Worm (Caenorhabditis elegans) whole organism, late embryonic: Measurements from ENCODE around the gene vha-2.

Source experiments
- C08G9.2 ChIP-seq: sonication (generic microtip); optimal IDR thresholded peaks from 2 replicates; lab custom pipeline; 2016; ENCODE audit warnings: mild to moderate bottlenecking, missing genetic modification characterization, moderate library complexity, missing compliant biosample characterization
- C38D4.7 ChIP-seq: fragments of 200-800 bp; sonication (Bioruptor generic); optimal IDR thresholded peaks from 2 replicates; lab custom pipeline; 2018; ENCODE audit warnings: mild to moderate bottlenecking, missing genetic modification characterization, moderate library complexity, missing compliant biosample characterization
- K09A11.1 ChIP-seq: sonication (generic microtip); optimal IDR thresholded peaks from 2 replicates; lab custom pipeline; 2017; ENCODE audit warnings: antibody characterized with exemption, mild to moderate bottlenecking, missing genetic modification characterization, missing compliant biosample characterization; ENCODE audit not compliant: insufficient read depth
- T23F11.4 ChIP-seq: fragments of 200-800 bp; sonication (Bioruptor generic); optimal IDR thresholded peaks from 2 replicates; lab custom pipeline; 2018; ENCODE audit warnings: mild to moderate bottlenecking, missing genetic modification characterization, missing compliant biosample characterization
- ahr-1 ChIP-seq: sonication (generic microtip); optimal IDR thresholded peaks from 2 replicates; lab custom pipeline; 2016; ENCODE audit warnings: missing genetic modification characterization, missing compliant biosample characterization
- ama-1 ChIP-seq: fragments of 150-350 bp; optimal IDR thresholded peaks from 2 replicates; lab custom pipeline; 2014
- ceh-14 ChIP-seq: sonication (generic microtip); optimal IDR thresholded peaks from 2 replicates; lab custom pipeline; 2016; ENCODE audit warnings: missing genotype, missing genetic modification characterization, missing compliant biosample characterization
- ceh-2 ChIP-seq: sonication (generic microtip); optimal IDR thresholded peaks from 2 replicates; lab custom pipeline; 2016; ENCODE audit warnings: missing genotype, missing genetic modification characterization, missing compliant biosample characterization
- ceh-22 ChIP-seq: sonication (generic microtip); optimal IDR thresholded peaks from 2 replicates; lab custom pipeline; 2017; ENCODE audit warnings: missing biosample characterization, missing genetic modification characterization
- ceh-24 ChIP-seq: sonication (generic microtip); optimal IDR thresholded peaks from 2 replicates; lab custom pipeline; 2016; ENCODE audit warnings: mild to moderate bottlenecking, missing genetic modification characterization, missing compliant biosample characterization
- ceh-30 ChIP-seq: fragments of 150-350 bp; optimal IDR thresholded peaks from 2 replicates; lab custom pipeline; 2014; ENCODE audit warnings: missing biosample characterization, missing genetic modification characterization
- ceh-31 ChIP-seq: sonication (generic microtip); optimal IDR thresholded peaks from 2 replicates; lab custom pipeline; 2016; ENCODE audit warnings: missing genetic modification characterization, missing compliant biosample characterization
- ceh-34 ChIP-seq: sonication (generic microtip); optimal IDR thresholded peaks from 2 replicates; lab custom pipeline; 2016; ENCODE audit warnings: mild to moderate bottlenecking, missing genetic modification characterization, missing compliant biosample characterization
- ceh-45 ChIP-seq: fragments of 200-800 bp; sonication (Bioruptor generic); IDR thresholded peaks from 2 replicates; pipeline ENCODE4 v1.3.6; 2022; ENCODE audit warnings: missing genetic modification reagents, missing genetic modification characterization, missing compliant biosample characterization
- ceh-48 ChIP-seq: sonication (generic microtip); optimal IDR thresholded peaks from 2 replicates; lab custom pipeline; 2016; ENCODE audit warnings: missing genetic modification characterization, inconsistent platforms, missing compliant biosample characterization
- ceh-6 ChIP-seq: fragments of 200-800 bp; sonication (Bioruptor generic); optimal IDR thresholded peaks from 2 replicates; lab custom pipeline; 2018; ENCODE audit warnings: mild to moderate bottlenecking, missing genetic modification characterization, missing compliant biosample characterization
- ceh-9 ChIP-seq: sonication (generic microtip); optimal IDR thresholded peaks from 2 replicates; lab custom pipeline; 2016; ENCODE audit warnings: mild to moderate bottlenecking, missing genetic modification characterization, inconsistent platforms, missing compliant biosample characterization
- dmd-4 ChIP-seq: sonication (generic microtip); optimal IDR thresholded peaks from 2 replicates; lab custom pipeline; 2016; ENCODE audit warnings: borderline replicate concordance, missing genetic modification characterization, missing compliant biosample characterization
- dve-1 ChIP-seq: sonication (generic microtip); optimal IDR thresholded peaks from 2 replicates; lab custom pipeline; 2017; ENCODE audit warnings: antibody characterized with exemption, mild to moderate bottlenecking, missing genetic modification characterization, missing compliant biosample characterization
- elt-2 ChIP-seq: sonication (generic microtip); optimal IDR thresholded peaks from 2 replicates; lab custom pipeline; 2016; ENCODE audit warnings: missing genetic modification reagents, missing genetic modification characterization, missing compliant biosample characterization
- ets-4 ChIP-seq: sonication (generic microtip); optimal IDR thresholded peaks from 2 replicates; lab custom pipeline; 2016; ENCODE audit warnings: missing genetic modification characterization, missing compliant biosample characterization
- fax-1 ChIP-seq: sonication (generic microtip); optimal IDR thresholded peaks from 2 replicates; lab custom pipeline; 2016; ENCODE audit warnings: missing genotype, missing genetic modification characterization, missing compliant biosample characterization
- fkh-10 ChIP-seq: fragments of 150-350 bp; optimal IDR thresholded peaks from 2 replicates; lab custom pipeline; 2014; ENCODE audit warnings: missing biosample characterization, missing genetic modification reagents, missing genetic modification characterization
- fkh-6 ChIP-seq: sonication (generic microtip); optimal IDR thresholded peaks from 2 replicates; lab custom pipeline; 2016; ENCODE audit warnings: missing genetic modification characterization, missing compliant biosample characterization
- gmeb-2 ChIP-seq: sonication (generic microtip); optimal IDR thresholded peaks from 2 replicates; lab custom pipeline; 2016; ENCODE audit warnings: missing genetic modification characterization, inconsistent platforms, missing compliant biosample characterization
- hlh-15 ChIP-seq: sonication (generic microtip); optimal IDR thresholded peaks from 2 replicates; lab custom pipeline; 2016; ENCODE audit warnings: missing genetic modification characterization, missing compliant biosample characterization
- hlh-30 ChIP-seq: sonication (generic microtip); optimal IDR thresholded peaks from 2 replicates; lab custom pipeline; 2017; ENCODE audit warnings: antibody characterized with exemption, missing genetic modification characterization, missing compliant biosample characterization; ENCODE audit not compliant: insufficient read depth
- hlh-8 ChIP-seq: sonication (generic microtip); optimal IDR thresholded peaks from 2 replicates; lab custom pipeline; 2016; ENCODE audit warnings: missing genotype, missing genetic modification characterization, missing compliant biosample characterization
- lim-6 ChIP-seq: sonication (generic microtip); optimal IDR thresholded peaks from 2 replicates; lab custom pipeline; 2016; ENCODE audit warnings: missing genetic modification characterization, missing compliant biosample characterization
- lin-11 ChIP-seq: fragments of 200-800 bp; sonication (Bioruptor generic); optimal IDR thresholded peaks from 2 replicates; lab custom pipeline; 2018; ENCODE audit warnings: mild to moderate bottlenecking, missing genetic modification characterization, missing compliant biosample characterization
- madf-2 ChIP-seq: sonication (generic microtip); optimal IDR thresholded peaks from 2 replicates; lab custom pipeline; 2017; ENCODE audit warnings: missing genetic modification characterization, missing compliant biosample characterization
- nfya-1 ChIP-seq: sonication (generic microtip); optimal IDR thresholded peaks from 2 replicates; lab custom pipeline; 2017; ENCODE audit warnings: missing genetic modification characterization, mild to moderate bottlenecking, missing compliant biosample characterization, antibody characterized with exemption, moderate library complexity
- nhr-11 ChIP-seq: fragments of 150-350 bp; optimal IDR thresholded peaks from 2 replicates; lab custom pipeline; 2014; ENCODE audit warnings: missing biosample characterization, missing genetic modification characterization
- odd-2 ChIP-seq: sonication (generic microtip); optimal IDR thresholded peaks from 2 replicates; lab custom pipeline; 2017; ENCODE audit warnings: antibody characterized with exemption, mild to moderate bottlenecking, missing genetic modification characterization, missing compliant biosample characterization
- pat-9 ChIP-seq: fragments of 200-800 bp; sonication (Bioruptor generic); optimal IDR thresholded peaks from 2 replicates; lab custom pipeline; 2018; ENCODE audit warnings: mild to moderate bottlenecking, missing genetic modification characterization, moderate library complexity, missing compliant biosample characterization
- pha-2 ChIP-seq: sonication (generic microtip); optimal IDR thresholded peaks from 2 replicates; lab custom pipeline; 2017; ENCODE audit warnings: mild to moderate bottlenecking, missing genetic modification characterization, missing compliant biosample characterization
- pha-4 ChIP-seq: fragments of 150-350 bp; optimal IDR thresholded peaks from 2 replicates; lab custom pipeline; 2018; ENCODE audit warnings: missing biosample characterization, missing genetic modification reagents, missing genetic modification characterization
- pqm-1 ChIP-seq: sonication (generic microtip); optimal IDR thresholded peaks from 2 replicates; lab custom pipeline; 2016; ENCODE audit warnings: missing genetic modification characterization, missing compliant biosample characterization
- rnt-1 ChIP-seq: sonication (generic microtip); optimal IDR thresholded peaks from 2 replicates; lab custom pipeline; 2016; ENCODE audit warnings: missing genetic modification characterization, missing compliant biosample characterization
- sox-2 ChIP-seq: fragments of 200-800 bp; sonication (Bioruptor generic); IDR thresholded peaks from 2 replicates; pipeline ENCODE4 v1.3.6; 2022; ENCODE audit warnings: missing genetic modification reagents, missing genetic modification characterization, missing compliant biosample characterization
- sox-4 ChIP-seq: sonication (generic microtip); optimal IDR thresholded peaks from 2 replicates; lab custom pipeline; 2017; ENCODE audit warnings: mild to moderate bottlenecking, missing genetic modification characterization, inconsistent platforms, missing compliant biosample characterization
- tbx-2 ChIP-seq: sonication (generic microtip); optimal IDR thresholded peaks from 2 replicates; lab custom pipeline; 2016; ENCODE audit warnings: missing genetic modification characterization, missing compliant biosample characterization
- tbx-7 ChIP-seq: sonication (generic microtip); optimal IDR thresholded peaks from 2 replicates; lab custom pipeline; 2016; ENCODE audit warnings: missing genotype, missing genetic modification characterization, missing compliant biosample characterization
- ttx-3 ChIP-seq: sonication (generic microtip); optimal IDR thresholded peaks from 2 replicates; lab custom pipeline; 2016; ENCODE audit warnings: missing genetic modification reagents, missing genetic modification characterization, missing compliant biosample characterization
- unc-3 ChIP-seq, 2 experiments: fragments of 200-800 bp in 1 of 2; sonication (Bioruptor generic) in 1 of 2; sonication (generic microtip) in 1 of 2; conservative IDR thresholded peaks in 1 of 2; optimal IDR thresholded peaks in 1 of 2; 2 replicates each; pipeline versions ENCODE4 v1.3.6 to Lab custom; 2016 to 2022; ENCODE audit warnings: missing compliant biosample characterization in 2 of 2, missing genetic modification characterization in 2 of 2, missing genetic modification reagents in 1 of 2
- unc-42 ChIP-seq: sonication (generic microtip); optimal IDR thresholded peaks from 2 replicates; lab custom pipeline; 2016; ENCODE audit warnings: missing genotype, missing genetic modification characterization, missing compliant biosample characterization
- unc-55 ChIP-seq: sonication (generic microtip); optimal IDR thresholded peaks from 2 replicates; lab custom pipeline; 2017; ENCODE audit warnings: missing biosample characterization, missing genetic modification reagents, missing genetic modification characterization
- unc-86 ChIP-seq: sonication (generic microtip); optimal IDR thresholded peaks from 2 replicates; lab custom pipeline; 2016; ENCODE audit warnings: missing genetic modification characterization, missing compliant biosample characterization
- ztf-16 ChIP-seq: sonication (generic microtip); optimal IDR thresholded peaks from 2 replicates; lab custom pipeline; 2017; ENCODE audit warnings: missing genetic modification characterization, missing compliant biosample characterization

The vha-2 gene

DNA sequence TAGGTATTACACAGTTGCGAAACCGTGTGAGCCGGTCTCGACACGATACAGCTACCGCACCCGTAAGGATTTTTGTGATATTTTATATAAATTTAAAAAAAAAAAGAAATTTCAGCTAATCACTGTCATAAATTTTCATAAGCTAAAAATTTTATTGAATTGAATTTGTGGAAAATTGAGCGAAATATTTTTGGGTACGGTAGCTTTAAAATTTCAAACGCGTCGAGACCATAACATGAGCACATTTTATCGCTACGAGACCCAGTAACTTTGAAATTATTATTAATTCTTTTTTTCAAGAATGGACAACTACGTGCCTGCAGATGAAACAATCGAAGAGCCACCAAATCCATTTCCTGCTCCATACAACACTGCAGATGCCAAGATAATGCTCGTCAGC is 31.2 kb downstream of the vha-2 start, which contains the start of gene ZK632.14:
TSS of gene ZK632.14 (plus strand) at position 301 of the 400 bp plus-strand sequence.
- TF ChIP-seq nfya-1 (tag; lab: Kevin White, UChicago) (no peak), fkh-6 (tag; lab: Kevin White, UChicago) (no peak), ceh-9 (tag; lab: Kevin White, UChicago) (no peak), ceh-24 (tag; lab: Kevin White, UChicago) (no peak), T23F11.4 (GFP tag; lab: Kevin White, UChicago) (no peak), ets-4 (tag; lab: Kevin White, UChicago) (no peak), ama-1 (no peak)
- TF ChIP-seq, all 69 proteins: peak for 0

DNA sequence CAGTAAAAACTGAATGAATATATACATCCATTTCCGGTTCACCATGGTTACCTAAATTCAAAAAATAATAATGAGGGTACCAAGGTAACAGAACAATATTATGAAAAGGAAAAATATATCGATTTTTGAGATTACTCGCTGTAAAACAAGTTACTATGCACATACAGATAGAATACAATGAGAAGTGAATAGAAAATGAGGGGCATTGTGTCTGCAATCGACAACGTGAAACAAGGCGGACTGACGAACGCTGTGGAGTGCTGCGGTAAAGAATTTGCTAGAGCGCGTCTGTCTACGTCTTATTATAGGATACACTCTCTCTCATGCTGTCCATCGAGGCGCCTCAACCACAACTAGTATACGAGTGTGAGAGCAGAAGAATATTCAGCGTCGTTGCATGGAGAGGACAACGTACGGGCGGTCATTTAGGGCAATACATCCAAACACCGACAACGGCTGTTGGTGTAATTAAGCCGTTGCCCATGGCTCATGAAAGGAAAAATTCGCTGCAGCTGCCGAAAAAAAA is 35.2 kb downstream of the vha-2 start, which contains the start of gene cnx-1:
TSS of gene cnx-1 (minus strand) at position 51 of the 526 bp plus-strand sequence.
- TF ChIP-seq sox-4: no peak
- TF ChIP-seq hlh-15 (tag; lab: Kevin White, UChicago): no peak
- TF ChIP-seq elt-2: peak; percentile 18
- no peak for TF ChIP-seq ceh-45 (GFP tag; lab: Robert Waterston, UW)
- TF ChIP-seq unc-42 (tag; lab: Kevin White, UChicago): peak; percentile 28
- TF ChIP-seq fax-1 (tag; lab: Kevin White, UChicago): no peak
- no peak for TF ChIP-seq ceh-30
- TF ChIP-seq K09A11.1 (tag; lab: Kevin White, UChicago): no peak
- peak; percentile 30 for TF ChIP-seq tbx-2
- TF ChIP-seq ceh-22 (tag; lab: Kevin White, UChicago): no peak
- no peak for TF ChIP-seq lim-6 (tag; lab: Kevin White, UChicago)
- no peak for TF ChIP-seq hlh-8 (tag; lab: Kevin White, UChicago)
- TF ChIP-seq sox-2 (GFP tag; lab: Robert Waterston, UW): no peak
- no peak for TF ChIP-seq pha-2 (tag; lab: Kevin White, UChicago)
- TF ChIP-seq ceh-48 (tag; lab: Kevin White, UChicago): no peak
- TF ChIP-seq pat-9 (tag; lab: Kevin White, UChicago): no peak
- TF ChIP-seq tbx-7 (tag; lab: Kevin White, UChicago): no peak
- no peak for TF ChIP-seq ttx-3 (tag; lab: Kevin White, UChicago)
- no peak for TF ChIP-seq ceh-9 (tag; lab: Kevin White, UChicago)
- TF ChIP-seq unc-55 (GFP tag; lab: Kevin White, UChicago): no peak
- TF ChIP-seq ceh-31 (tag; lab: Kevin White, UChicago): peak; percentile 85
- TF ChIP-seq hlh-30 (tag; lab: Kevin White, UChicago): peak; percentile 3
- TF ChIP-seq dve-1 (tag; lab: Kevin White, UChicago): no peak
- TF ChIP-seq pha-4 (tag; lab: Kevin White, UChicago): no peak
- no peak for TF ChIP-seq ztf-16
- no peak for TF ChIP-seq dmd-4 (tag; lab: Kevin White, UChicago)
- TF ChIP-seq rnt-1 (tag; lab: Kevin White, UChicago): peak; percentile 60
- no peak for TF ChIP-seq nhr-11 (tag; lab: Kevin White, UChicago)
- no peak for TF ChIP-seq pqm-1 (tag; lab: Kevin White, UChicago)
- TF ChIP-seq ceh-34 (tag; lab: Kevin White, UChicago): peak; percentile 29
- no peak for TF ChIP-seq ceh-2 (tag; lab: Kevin White, UChicago)
- TF ChIP-seq odd-2 (tag; lab: Kevin White, UChicago): no peak
- peak; percentile 21 for TF ChIP-seq ceh-14 (tag; lab: Kevin White, UChicago)
- TF ChIP-seq lin-11 (tag; lab: Kevin White, UChicago): no peak
- TF ChIP-seq ceh-24 (tag; lab: Kevin White, UChicago): no peak
- TF ChIP-seq ets-4 (tag; lab: Kevin White, UChicago): no peak
- no peak for TF ChIP-seq gmeb-2 (tag; lab: Kevin White, UChicago)
- peak; percentile 50 for TF ChIP-seq nfya-1 (tag; lab: Kevin White, UChicago)
- TF ChIP-seq madf-2 (tag; lab: Kevin White, UChicago): peak; percentile 11
- TF ChIP-seq ama-1: no peak
- TF ChIP-seq C08G9.2 (tag; lab: Kevin White, UChicago): peak; percentile 12
- TF ChIP-seq fkh-10 (GFP tag; lab: Kevin White, UChicago): no peak
- peak; percentile 31 for TF ChIP-seq unc-86 (tag; lab: Kevin White, UChicago)
- TF ChIP-seq C38D4.7 (GFP tag; lab: Kevin White, UChicago): no peak
- TF ChIP-seq ceh-6 (GFP tag; lab: Kevin White, UChicago): no peak
- TF ChIP-seq unc-3 (GFP tag; conservative IDR thresholded peaks at IDR 0.05; lab: Robert Waterston, UW): no peak
- TF ChIP-seq unc-3 (tag; optimal IDR thresholded peaks at IDR 0.05; lab: Kevin White, UChicago): no peak
- no peak for TF ChIP-seq ahr-1 (tag; lab: Kevin White, UChicago)
